Worm (Caenorhabditis elegans) whole organism, young adult: Measurements from ENCODE around the gene str-61.

Source experiments
- Y53G8AR.9 ChIP-seq: fragments of 200-800 bp; sonication (Bioruptor generic); conservative IDR thresholded peaks from 2 replicates; pipeline ENCODE4 v1.3.6; 2022; ENCODE audit warnings: missing genetic modification reagents, missing genetic modification characterization, missing compliant biosample characterization
- attf-5 ChIP-seq: fragments of 200-800 bp; sonication (Bioruptor generic); optimal IDR thresholded peaks from 2 replicates; lab custom pipeline; 2018; ENCODE audit warnings: mild to moderate bottlenecking, missing genetic modification characterization, missing compliant biosample characterization
- ccch-3 ChIP-seq: fragments of 200-800 bp; sonication (Bioruptor generic); optimal IDR thresholded peaks from 2 replicates; lab custom pipeline; 2018; ENCODE audit warnings: mild to moderate bottlenecking, missing genetic modification characterization, missing compliant biosample characterization
- cebp-2 ChIP-seq: fragments of 200-800 bp; sonication (Bioruptor generic); IDR thresholded peaks from 2 replicates; pipeline ENCODE4 v1.3.6; 2022; ENCODE audit warnings: missing genetic modification characterization, missing compliant biosample characterization
- chd-7 ChIP-seq: sonication (generic microtip); optimal IDR thresholded peaks from 2 replicates; lab custom pipeline; 2016; ENCODE audit warnings: mild to moderate bottlenecking, missing genetic modification characterization, moderate library complexity, missing compliant biosample characterization
- hrde-1 ChIP-seq: sonication (generic microtip); optimal IDR thresholded peaks from 2 replicates; lab custom pipeline; 2016; ENCODE audit warnings: missing genetic modification characterization, mild to moderate bottlenecking, missing compliant biosample characterization, moderate library complexity, missing genotype, missing genetic modification reagents, borderline replicate concordance
- nfyb-1 ChIP-seq: fragments of 200-800 bp; sonication (Bioruptor generic); IDR thresholded peaks from 2 replicates; pipeline ENCODE4 v1.3.6; 2022; ENCODE audit warnings: missing genetic modification reagents, missing genetic modification characterization, missing compliant biosample characterization
- rcor-1 ChIP-seq: fragments of 200-800 bp; sonication (Bioruptor generic); IDR thresholded peaks from 2 replicates; pipeline ENCODE4 v1.3.6; 2022; ENCODE audit warnings: missing genetic modification reagents, missing genetic modification characterization, missing compliant biosample characterization
- snpc-4 ChIP-seq, 5 experiments: fragments of 150-350 bp in 1 of 5; sonication (generic microtip) in 4 of 5; optimal IDR thresholded peaks; 2 replicates each; lab custom pipeline; 2014 to 2018; ENCODE audit warnings: missing genetic modification characterization in 5 of 5, missing biosample characterization in 3 of 5, antibody characterized with exemption in 2 of 5, mild to moderate bottlenecking in 2 of 5, missing compliant biosample characterization in 2 of 5, missing genotype in 2 of 5, moderate library complexity in 2 of 5, missing genetic modification reagents in 1 of 5
- unc-62 ChIP-seq: fragments of 150-350 bp; optimal IDR thresholded peaks from 2 replicates; lab custom pipeline; 2014; ENCODE audit warnings: missing biosample characterization, missing genetic modification reagents, missing genetic modification characterization
- ztf-28 ChIP-seq: fragments of 200-800 bp; sonication (Bioruptor generic); IDR thresholded peaks from 2 replicates; pipeline ENCODE4 v1.3.6; 2022; ENCODE audit warnings: missing genetic modification reagents, missing genetic modification characterization, missing compliant biosample characterization

DNA sequence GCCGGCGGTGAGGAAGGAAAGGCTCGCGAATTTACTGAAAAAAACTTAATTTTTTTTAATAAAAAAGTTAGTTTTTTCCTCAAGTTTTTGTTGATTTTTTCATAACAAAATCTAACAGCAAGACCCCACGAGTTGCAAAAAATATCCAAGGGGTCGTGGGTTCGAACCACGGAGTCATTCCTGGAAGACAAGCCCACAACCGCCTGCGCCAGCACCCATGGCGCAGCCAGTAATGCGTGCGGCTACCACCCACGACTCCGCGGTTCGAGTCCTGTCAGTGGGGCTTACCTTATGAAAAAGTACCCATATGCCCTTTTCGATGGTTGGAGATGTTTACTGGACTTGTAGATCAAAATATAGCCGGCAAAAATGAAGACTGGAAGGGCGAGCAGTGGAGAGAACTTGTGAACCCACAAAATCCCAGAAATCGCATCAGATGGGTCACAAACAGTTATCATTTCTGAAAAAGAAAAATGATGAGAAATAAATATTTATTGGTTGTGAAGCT lies 48.3 kb downstream of the str-61 start, which contains the start of gene Y70C5A.2:
- no peak for TF ChIP-seq nfyb-1
- TF ChIP-seq hrde-1 (tag; lab: Kevin White, UChicago) = no peak
- TF ChIP-seq rcor-1 (GFP tag; lab: Robert Waterston, UW) = no peak
- TF ChIP-seq ztf-28 (GFP tag; lab: Robert Waterston, UW) = no peak
- TF ChIP-seq snpc-4 (GFP tag; optimal IDR thresholded peaks at IDR 0.05; lab: Kevin White, UChicago) = no peak
- no peak for TF ChIP-seq snpc-4 (tag; optimal IDR thresholded peaks at IDR 0.05; lab: Kevin White, UChicago)
- TF ChIP-seq attf-5 (GFP tag; lab: Kevin White, UChicago) = no peak
- no peak for TF ChIP-seq chd-7 (tag; lab: Kevin White, UChicago)
- TF ChIP-seq cebp-2 (GFP tag; lab: Robert Waterston, UW) = no peak
- TF ChIP-seq ccch-3 (GFP tag; lab: Kevin White, UChicago) = no peak
- no peak for TF ChIP-seq unc-62 (GFP tag; lab: Kevin White, UChicago)
- TF ChIP-seq Y53G8AR.9 (GFP tag; lab: Robert Waterston, UW) = no peak
